Fruit fly (Drosophila melanogaster) whole organism, embryonic: ENCODE data around the gene Npc2f.

Source experiments
- Asciz ChIP-seq: fragments of 200-800 bp; sonication (Bioruptor generic); optimal IDR thresholded peaks from 2 replicates; lab custom pipeline; 2017; ENCODE audit warnings: missing biosample characterization, mild to moderate bottlenecking, missing genetic modification characterization, missing genetic modification reagents
- Atf6 ChIP-seq: fragments of 200-800 bp; sonication (Bioruptor generic); IDR thresholded peaks from 2 replicates; pipeline ENCODE4 v1.3.6; 2022; ENCODE audit warnings: missing biosample characterization, missing genetic modification characterization
- CG12155 ChIP-seq: fragments of 200-800 bp; sonication (Bioruptor generic); optimal IDR thresholded peaks from 3 replicates; lab custom pipeline; 2016; ENCODE audit warnings: missing biosample characterization, missing genetic modification characterization
- CG12219 ChIP-seq: fragments of 200-800 bp; sonication (Bioruptor generic); optimal IDR thresholded peaks from 3 replicates; lab custom pipeline; 2018; ENCODE audit warnings: missing biosample characterization, mild to moderate bottlenecking, missing genetic modification characterization
- CG12659 ChIP-seq: fragments of 200-800 bp; sonication (Bioruptor generic); optimal IDR thresholded peaks from 3 replicates; lab custom pipeline; 2017; ENCODE audit warnings: mild to moderate bottlenecking, missing biosample characterization, missing genetic modification reagents, missing genetic modification characterization
- CG14710 ChIP-seq: fragments of 200-800 bp; sonication (Bioruptor generic); optimal IDR thresholded peaks from 3 replicates; lab custom pipeline; 2019; ENCODE audit warnings: missing biosample characterization, mild to moderate bottlenecking, missing genetic modification characterization, moderate library complexity
- CG14965 ChIP-seq: fragments of 200-800 bp; sonication (Bioruptor generic); optimal IDR thresholded peaks from 2 replicates; lab custom pipeline; 2016; ENCODE audit warnings: missing biosample characterization, missing genetic modification characterization, borderline replicate concordance
- CG1529 ChIP-seq: fragments of 200-800 bp; sonication (Bioruptor generic); optimal IDR thresholded peaks from 3 replicates; lab custom pipeline; 2018; ENCODE audit warnings: missing biosample characterization, missing genetic modification characterization
- CG16779 ChIP-seq: fragments of 200-800 bp; sonication (Bioruptor generic); IDR thresholded peaks from 2 replicates; pipeline ENCODE4 v1.3.6; 2022; ENCODE audit warnings: missing biosample characterization, missing genetic modification characterization
- CG1792 ChIP-seq: fragments of 200-800 bp; sonication (Bioruptor generic); optimal IDR thresholded peaks from 2 replicates; lab custom pipeline; 2016; ENCODE audit warnings: missing biosample characterization, missing genetic modification characterization
- CG18262 ChIP-seq: fragments of 200-800 bp; optimal IDR thresholded peaks from 3 replicates; lab custom pipeline; 2019; ENCODE audit warnings: missing biosample characterization, mild to moderate bottlenecking, missing genetic modification characterization, moderate library complexity
- CG18476 ChIP-seq: fragments of 200-800 bp; sonication (Bioruptor generic); optimal IDR thresholded peaks from 2 replicates; lab custom pipeline; 2016; ENCODE audit warnings: missing biosample characterization, mild to moderate bottlenecking, missing genetic modification characterization
- CG18764 ChIP-seq: fragments of 200-800 bp; sonication (Bioruptor generic); optimal IDR thresholded peaks from 3 replicates; lab custom pipeline; 2016; ENCODE audit warnings: missing biosample characterization, missing genetic modification characterization
- CG6654 ChIP-seq: fragments of 200-800 bp; sonication (Bioruptor generic); optimal IDR thresholded peaks from 2 replicates; lab custom pipeline; 2017; ENCODE audit warnings: missing biosample characterization, mild to moderate bottlenecking, missing genetic modification characterization
- CG7963 ChIP-seq: fragments of 200-800 bp; sonication (Bioruptor generic); IDR thresholded peaks from 3 replicates; pipeline ENCODE4 v1.3.6; 2022; ENCODE audit warnings: missing biosample characterization, missing genetic modification characterization; ENCODE audit not compliant: partially characterized antibody
- CG8359 ChIP-seq: fragments of 200-800 bp; sonication (Bioruptor generic); optimal IDR thresholded peaks from 2 replicates; lab custom pipeline; 2017; ENCODE audit warnings: missing biosample characterization, mild to moderate bottlenecking, missing genetic modification characterization, borderline replicate concordance
- CG9727 ChIP-seq: fragments of 200-800 bp; sonication (Bioruptor generic); optimal IDR thresholded peaks from 3 replicates; lab custom pipeline; 2017; ENCODE audit warnings: missing biosample characterization, mild to moderate bottlenecking, missing genetic modification characterization
- Chrac-16 ChIP-seq: fragments of 200-800 bp; sonication (Bioruptor generic); optimal IDR thresholded peaks from 3 replicates; lab custom pipeline; 2016; ENCODE audit warnings: missing biosample characterization, missing genetic modification characterization
- CkIIα-i1 ChIP-seq: fragments of 200-800 bp; sonication (Bioruptor generic); IDR thresholded peaks from 2 replicates; pipeline ENCODE4 v1.3.6; 2022; ENCODE audit warnings: missing biosample characterization, missing genetic modification characterization
- Dbx ChIP-seq: fragments of 200-800 bp; sonication (Bioruptor generic); IDR thresholded peaks from 3 replicates; pipeline ENCODE4 v1.3.6; 2022; ENCODE audit warnings: missing biosample characterization, missing genetic modification characterization
- Dek ChIP-seq: fragments of 200-800 bp; sonication (Bioruptor generic); optimal IDR thresholded peaks from 3 replicates; lab custom pipeline; 2019; ENCODE audit warnings: missing biosample characterization, mild to moderate bottlenecking, missing genetic modification characterization, moderate library complexity
- Gug ChIP-seq: fragments of 200-800 bp; sonication (Bioruptor generic); IDR thresholded peaks from 4 replicates; pipeline ENCODE4 v1.3.6; 2022; ENCODE audit warnings: missing biosample characterization, missing genetic modification characterization
- Hr51 ChIP-seq, 2 experiments: fragments of 200-800 bp; sonication (Bioruptor generic); optimal IDR thresholded peaks; 2 replicates in 1 of 2; 3 replicates in 1 of 2; lab custom pipeline; 2016 to 2018; ENCODE audit warnings: missing biosample characterization in 2 of 2, missing genetic modification characterization in 2 of 2, mild to moderate bottlenecking in 1 of 2, moderate library complexity in 1 of 2
- Lim3 ChIP-seq: fragments of 200-800 bp; sonication (Bioruptor generic); IDR thresholded peaks from 2 replicates; pipeline ENCODE4 v1.3.6; 2022; ENCODE audit warnings: missing biosample characterization, missing genetic modification characterization
- NfI ChIP-seq: fragments of 200-800 bp; sonication (Bioruptor generic); optimal IDR thresholded peaks from 3 replicates; lab custom pipeline; 2018; ENCODE audit warnings: missing biosample characterization, mild to moderate bottlenecking, missing genetic modification characterization, moderate library complexity
- Spps ChIP-seq: fragments of 200-800 bp; sonication (Bioruptor generic); optimal IDR thresholded peaks from 2 replicates; lab custom pipeline; 2018; ENCODE audit warnings: missing biosample characterization, mild to moderate bottlenecking, missing genetic modification characterization
- amos ChIP-seq: fragments of 200-800 bp; sonication (Bioruptor generic); IDR thresholded peaks from 2 replicates; pipeline ENCODE4 v1.3.6; 2022; ENCODE audit warnings: missing biosample characterization, missing genetic modification characterization; ENCODE audit not compliant: partially characterized antibody
- bbx ChIP-seq: fragments of 200-800 bp; sonication (Bioruptor generic); IDR thresholded peaks from 2 replicates; pipeline ENCODE4 v1.3.6; 2022; ENCODE audit warnings: missing biosample characterization, missing genetic modification characterization; ENCODE audit not compliant: partially characterized antibody
- br ChIP-seq: fragments of >200 bp; optimal IDR thresholded peaks from 2 replicates; lab custom pipeline; 2017
- cas ChIP-seq: fragments of 200-800 bp; sonication (Bioruptor generic); IDR thresholded peaks from 2 replicates; pipeline ENCODE4 v1.3.6; 2022; ENCODE audit warnings: missing biosample characterization, missing genetic modification characterization
- chm ChIP-seq: fragments of 200-800 bp; sonication (Bioruptor generic); IDR thresholded peaks from 2 replicates; pipeline ENCODE4 v1.3.6; 2022; ENCODE audit warnings: missing biosample characterization, missing genetic modification characterization
- dati ChIP-seq: fragments of 200-800 bp; sonication (Bioruptor generic); IDR thresholded peaks from 2 replicates; pipeline ENCODE4 v1.3.6; 2022; ENCODE audit warnings: missing biosample characterization, missing genetic modification characterization
- dm ChIP-seq: fragments of 200-800 bp; sonication (Bioruptor generic); optimal IDR thresholded peaks from 3 replicates; lab custom pipeline; 2016; ENCODE audit warnings: missing biosample characterization, missing genetic modification characterization
- dpn ChIP-seq, 2 experiments: fragments of 200-800 bp; sonication (Bioruptor generic); optimal IDR thresholded peaks; 3 replicates each; lab custom pipeline; 2016; ENCODE audit warnings: missing biosample characterization in 2 of 2, missing genetic modification characterization in 2 of 2
- esg ChIP-seq: fragments of 200-800 bp; sonication (Bioruptor generic); conservative IDR thresholded peaks from 2 replicates; pipeline ENCODE4 v1.3.6; 2022; ENCODE audit warnings: missing biosample characterization, missing genetic modification characterization
- lab ChIP-seq: fragments of 200-800 bp; sonication (Bioruptor generic); optimal IDR thresholded peaks from 3 replicates; lab custom pipeline; 2017; ENCODE audit warnings: missing biosample characterization, missing genetic modification characterization, mild to moderate bottlenecking, moderate library complexity, missing genetic modification reagents
- mirr ChIP-seq: fragments of 200-800 bp; sonication (Bioruptor generic); optimal IDR thresholded peaks from 3 replicates; lab custom pipeline; 2018; ENCODE audit warnings: missing biosample characterization, mild to moderate bottlenecking, missing genetic modification characterization
- mld ChIP-seq: fragments of 200-800 bp; sonication (Bioruptor generic); IDR thresholded peaks from 3 replicates; pipeline ENCODE4 v1.3.6; 2022; ENCODE audit warnings: missing biosample characterization, missing genetic modification characterization; ENCODE audit not compliant: partially characterized antibody
- onecut ChIP-seq: fragments of 200-800 bp; sonication (Bioruptor generic); IDR thresholded peaks from 2 replicates; pipeline ENCODE4 v1.3.6; 2022; ENCODE audit warnings: missing biosample characterization, missing genetic modification characterization
- p53 ChIP-seq: fragments of 200-800 bp; sonication (Bioruptor generic); optimal IDR thresholded peaks from 2 replicates; lab custom pipeline; 2016; ENCODE audit warnings: missing biosample characterization, missing genetic modification characterization
- pros ChIP-seq: fragments of 200-800 bp; sonication (Bioruptor generic); optimal IDR thresholded peaks from 3 replicates; lab custom pipeline; 2019; ENCODE audit warnings: missing biosample characterization, mild to moderate bottlenecking, missing genetic modification characterization, moderate library complexity
- sc ChIP-seq, 3 experiments: fragments of >200 bp in 2 of 3; fragments of 200-800 bp in 1 of 3; sonication (Bioruptor generic) in 1 of 3; optimal IDR thresholded peaks; 2 replicates in 2 of 3; 3 replicates in 1 of 3; lab custom pipeline; 2017; ENCODE audit warnings: mild to moderate bottlenecking in 1 of 3, missing biosample characterization in 1 of 3, missing genetic modification characterization in 1 of 3, missing genetic modification reagents in 1 of 3
- sob ChIP-seq: fragments of 200-800 bp; sonication (Bioruptor generic); IDR thresholded peaks from 2 replicates; pipeline ENCODE4 v1.3.6; 2022; ENCODE audit warnings: missing biosample characterization, missing genetic modification characterization
- sqz ChIP-seq: fragments of 200-800 bp; sonication (Bioruptor generic); optimal IDR thresholded peaks from 3 replicates; lab custom pipeline; 2018; ENCODE audit warnings: missing biosample characterization, mild to moderate bottlenecking, missing genetic modification characterization
- sr ChIP-seq: fragments of 200-800 bp; sonication (Bioruptor generic); IDR thresholded peaks from 3 replicates; pipeline ENCODE4 v1.3.6; 2022; ENCODE audit warnings: missing biosample characterization, missing genetic modification characterization
- vnd ChIP-seq: fragments of 200-800 bp; sonication (Bioruptor generic); IDR thresholded peaks from 3 replicates; pipeline ENCODE4 v1.3.6; 2022; ENCODE audit warnings: missing biosample characterization, missing genetic modification characterization; ENCODE audit not compliant: partially characterized antibody
- wdn ChIP-seq: fragments of 200-800 bp; sonication (Bioruptor generic); IDR thresholded peaks from 2 replicates; pipeline ENCODE4 v1.3.6; 2022; ENCODE audit warnings: missing biosample characterization, missing genetic modification characterization
- z ChIP-seq: fragments of 200-800 bp; sonication (Bioruptor generic); IDR thresholded peaks from 3 replicates; pipeline ENCODE4 v1.3.6; 2022; ENCODE audit warnings: missing biosample characterization, missing genetic modification characterization
- zen ChIP-seq: fragments of 200-800 bp; sonication (Bioruptor generic); optimal IDR thresholded peaks from 3 replicates; lab custom pipeline; 2018; ENCODE audit warnings: missing biosample characterization, mild to moderate bottlenecking, missing genetic modification characterization, moderate library complexity

Gene Npc2f

dm6 chr3R:24141013-24141592, 3.4 kb downstream of the Npc2f start, which contains the start of gene Kal1 (continued):
- TF ChIP-seq CG12219 (GFP tag; lab: Kevin White, UChicago) = peak; percentile 93
- TF ChIP-seq NfI (GFP tag; lab: Kevin White, UChicago) = peak; percentile 83
- peak; percentile 92 for TF ChIP-seq CG12659 (GFP tag; lab: Kevin White, UChicago)
- no peak for TF ChIP-seq dm (GFP tag; lab: Kevin White, UChicago)
- TF ChIP-seq Hr51 (GFP tag; optimal IDR thresholded peaks at IDR 0.05; lab: Kevin White, UChicago) = peak; percentile 17 to 96
- peak; percentile 96 for TF ChIP-seq Asciz
- TF ChIP-seq chm = peak; percentile 95
- TF ChIP-seq Spps (tag; lab: Kevin White, UChicago) = peak; percentile 94
- peak; percentile 96 for TF ChIP-seq lab (GFP tag; lab: Kevin White, UChicago)
- peak; percentile 61 for TF ChIP-seq Dek (tag; lab: Kevin White, UChicago)
- TF ChIP-seq sc (optimal IDR thresholded peaks at IDR 0.05; lab: Kevin White, UChicago) = no peak
- peak; percentile 93 for TF ChIP-seq sc (GFP tag; optimal IDR thresholded peaks at IDR 0.05; lab: Kevin White, UChicago)
- TF ChIP-seq cas (GFP tag; lab: Robert Waterston, UW) = peak; percentile 57
- peak; percentile 73 for TF ChIP-seq CG12155 (GFP tag; lab: Kevin White, UChicago)
- peak; percentile 65 for TF ChIP-seq CG18476
- no peak for TF ChIP-seq CG1792 (GFP tag; lab: Kevin White, UChicago)
- TF ChIP-seq Dbx (GFP tag; lab: Robert Waterston, UW) = peak; percentile 71
- peak; percentile 96 for TF ChIP-seq CG18262
- peak; percentile 70; the same call in 2 of the 4 replicates for TF ChIP-seq Gug
- peak; percentile 94 for TF ChIP-seq CG1529 (GFP tag; lab: Kevin White, UChicago)
- TF ChIP-seq onecut (GFP tag; lab: Robert Waterston, UW) = peak; percentile 87
- no peak for TF ChIP-seq p53
- TF ChIP-seq z = peak; percentile 60; the same call in 2 of the 3 replicates
- no peak for TF ChIP-seq mld
- peak; percentile 44; the same call in 1 of the 3 replicates for TF ChIP-seq sr (GFP tag; lab: Robert Waterston, UW)
- no peak for TF ChIP-seq pros (GFP tag; lab: Kevin White, UChicago)
- TF ChIP-seq br (lab: Kevin White, UChicago) = no peak
- TF ChIP-seq CG18764 (GFP tag; lab: Kevin White, UChicago) = peak; percentile 81
- TF ChIP-seq mirr (GFP tag; lab: Kevin White, UChicago) = no peak
- TF ChIP-seq bbx (GFP tag; lab: Robert Waterston, UW) = no peak
- TF ChIP-seq wdn = peak; percentile 64; the same call in 1 of the 2 replicates
- TF ChIP-seq dpn (GFP tag; optimal IDR thresholded peaks at IDR 0.05; lab: Kevin White, UChicago) = peak in 1 of 2 experiments; percentile 86
- peak; percentile 89 for TF ChIP-seq Atf6 (GFP tag; lab: Robert Waterston, UW)
- TF ChIP-seq amos (GFP tag; lab: Robert Waterston, UW) = no peak
- TF ChIP-seq CG6654 (GFP tag; lab: Kevin White, UChicago) = peak; percentile 73
- peak; percentile 81 for TF ChIP-seq CG8359
- peak; percentile 89 for TF ChIP-seq CG14710 (tag; lab: Kevin White, UChicago)
- TF ChIP-seq dati (GFP tag; lab: Robert Waterston, UW) = peak; percentile 51; the same call in 1 of the 2 replicates
- peak; percentile 88 for TF ChIP-seq CG9727 (GFP tag; lab: Kevin White, UChicago)
- TF ChIP-seq zen = peak; percentile 81
- TF ChIP-seq esg (GFP tag; lab: Robert Waterston, UW) = peak; percentile 86
- TF ChIP-seq CG14965 (GFP tag; lab: Kevin White, UChicago) = no peak
- TF ChIP-seq sob = peak; percentile 90
- TF ChIP-seq sqz (GFP tag; lab: Kevin White, UChicago) = peak; percentile 87
- peak; percentile 47; the same call in 2 of the 3 replicates for TF ChIP-seq vnd (GFP tag; lab: Robert Waterston, UW)
- TF ChIP-seq Lim3 (GFP tag; lab: Robert Waterston, UW) = peak; percentile 62
- no peak for TF ChIP-seq CG7963 (GFP tag; lab: Robert Waterston, UW)
- TF ChIP-seq CG16779 (GFP tag; lab: Robert Waterston, UW) = no peak
- peak; percentile 69 for TF ChIP-seq Chrac-16 (GFP tag; lab: Kevin White, UChicago)
- TF ChIP-seq CkIIα-i1 (GFP tag; lab: Robert Waterston, UW) = no peak
